Worm (Caenorhabditis elegans) whole organism, L2 larva: ENCODE results near the gene Y16E11A.4.
"Not testable (repeated sequence)": the region's sequence is repeated elsewhere in the genome, so short reads cannot be mapped to it uniquely, and the experiment has no call there.

Source experiments
- F13H6.1 ChIP-seq: sonication (generic microtip); optimal IDR thresholded peaks from 2 replicates; lab custom pipeline; 2016; ENCODE audit warnings: missing genetic modification characterization, missing compliant biosample characterization
- R02D3.7 ChIP-seq: fragments of 150-350 bp; optimal IDR thresholded peaks from 2 replicates; lab custom pipeline; 2014; ENCODE audit warnings: missing biosample characterization, missing genetic modification characterization
- Y55F3AM.14 ChIP-seq: fragments of 200-800 bp; sonication (Bioruptor generic); optimal IDR thresholded peaks from 2 replicates; lab custom pipeline; 2018; ENCODE audit warnings: mild to moderate bottlenecking, missing genetic modification characterization, missing compliant biosample characterization
- ZK546.5 ChIP-seq: sonication (generic microtip); optimal IDR thresholded peaks from 2 replicates; lab custom pipeline; 2017; ENCODE audit warnings: missing biosample characterization, missing genetic modification characterization
- alr-1 ChIP-seq: fragments of 150-350 bp; optimal IDR thresholded peaks from 2 replicates; lab custom pipeline; 2014; ENCODE audit warnings: missing biosample characterization, missing genetic modification characterization
- aly-2 ChIP-seq: fragments of 150-350 bp; optimal IDR thresholded peaks from 2 replicates; lab custom pipeline; 2014; ENCODE audit warnings: missing biosample characterization, missing genetic modification characterization
- blmp-1 ChIP-seq: sonication (generic microtip); optimal IDR thresholded peaks from 2 replicates; lab custom pipeline; 2017; ENCODE audit warnings: missing genetic modification characterization, mild to moderate bottlenecking, missing compliant biosample characterization, antibody characterized with exemption, moderate library complexity; ENCODE audit not compliant: insufficient read depth
- crh-2 ChIP-seq: sonication (generic microtip); optimal IDR thresholded peaks from 2 replicates; lab custom pipeline; 2017; ENCODE audit warnings: missing biosample characterization, missing genetic modification characterization
- dmd-4 ChIP-seq: sonication (generic microtip); optimal IDR thresholded peaks from 2 replicates; lab custom pipeline; 2017; ENCODE audit warnings: missing biosample characterization, missing genetic modification characterization
- egl-27 ChIP-seq: sonication (generic microtip); optimal IDR thresholded peaks from 3 replicates; lab custom pipeline; 2017; ENCODE audit warnings: missing biosample characterization, missing genetic modification reagents, missing genetic modification characterization
- elt-1 ChIP-seq: fragments of 150-350 bp; optimal IDR thresholded peaks from 2 replicates; lab custom pipeline; 2014; ENCODE audit warnings: missing biosample characterization, missing genetic modification characterization
- elt-3 ChIP-seq: sonication (generic microtip); optimal IDR thresholded peaks from 2 replicates; lab custom pipeline; 2017; ENCODE audit warnings: missing biosample characterization, missing genetic modification characterization
- fos-1 ChIP-seq: fragments of 150-350 bp; optimal IDR thresholded peaks from 2 replicates; lab custom pipeline; 2014; ENCODE audit warnings: missing biosample characterization, missing genetic modification characterization
- gmeb-1 ChIP-seq: fragments of 150-350 bp; optimal IDR thresholded peaks from 2 replicates; lab custom pipeline; 2014; ENCODE audit warnings: missing biosample characterization, missing genetic modification characterization
- lin-13 ChIP-seq: fragments of 150-350 bp; optimal IDR thresholded peaks from 2 replicates; lab custom pipeline; 2014; ENCODE audit warnings: missing biosample characterization, missing genetic modification reagents, missing genetic modification characterization
- lin-39 ChIP-seq: fragments of 150-350 bp; optimal IDR thresholded peaks from 2 replicates; lab custom pipeline; 2014; ENCODE audit warnings: missing biosample characterization, missing genetic modification reagents, missing genetic modification characterization
- lsy-2 ChIP-seq, 2 experiments: fragments of 150-350 bp in 1 of 2; sonication (generic microtip) in 1 of 2; optimal IDR thresholded peaks; 2 replicates each; lab custom pipeline; 2014 to 2017; ENCODE audit warnings: missing biosample characterization in 2 of 2, missing genetic modification characterization in 2 of 2
- mab-5 ChIP-seq: fragments of 150-350 bp; optimal IDR thresholded peaks from 2 replicates; lab custom pipeline; 2014; ENCODE audit warnings: missing biosample characterization, missing genetic modification characterization
- mbf-1 ChIP-seq: sonication (generic microtip); optimal IDR thresholded peaks from 2 replicates; lab custom pipeline; 2017; ENCODE audit warnings: missing biosample characterization, missing genetic modification characterization
- mdl-1 ChIP-seq, 2 experiments: fragments of 150-350 bp in 1 of 2; sonication (generic microtip) in 1 of 2; optimal IDR thresholded peaks; 2 replicates each; lab custom pipeline; 2017; ENCODE audit warnings: missing biosample characterization in 2 of 2, missing genetic modification characterization in 2 of 2
- nhr-10 ChIP-seq: sonication (generic microtip); optimal IDR thresholded peaks from 2 replicates; lab custom pipeline; 2017; ENCODE audit warnings: missing biosample characterization, missing genetic modification characterization
- nhr-11 ChIP-seq: fragments of 150-350 bp; optimal IDR thresholded peaks from 2 replicates; lab custom pipeline; 2014; ENCODE audit warnings: missing biosample characterization, missing genetic modification characterization
- nhr-129 ChIP-seq: fragments of 150-350 bp; optimal IDR thresholded peaks from 2 replicates; lab custom pipeline; 2014; ENCODE audit warnings: missing biosample characterization, missing genetic modification characterization
- nhr-237 ChIP-seq: fragments of 150-350 bp; optimal IDR thresholded peaks from 2 replicates; lab custom pipeline; 2014; ENCODE audit warnings: missing biosample characterization, missing genetic modification characterization
- nhr-25 ChIP-seq: fragments of 150-350 bp; sonication (generic microtip); optimal IDR thresholded peaks from 3 replicates; lab custom pipeline; 2014; ENCODE audit warnings: missing biosample characterization, missing genetic modification characterization
- nhr-77 ChIP-seq: fragments of 150-350 bp; optimal IDR thresholded peaks from 2 replicates; lab custom pipeline; 2014; ENCODE audit warnings: missing biosample characterization, missing genetic modification characterization
- peb-1 ChIP-seq: fragments of 150-350 bp; optimal IDR thresholded peaks from 2 replicates; lab custom pipeline; 2014; ENCODE audit warnings: missing biosample characterization, missing genetic modification characterization
- sem-4 ChIP-seq: fragments of 150-350 bp; optimal IDR thresholded peaks from 2 replicates; lab custom pipeline; 2014; ENCODE audit warnings: missing biosample characterization, missing genetic modification reagents, missing genetic modification characterization
- skn-1 ChIP-seq: sonication (generic microtip); optimal IDR thresholded peaks from 2 replicates; lab custom pipeline; 2017; ENCODE audit warnings: missing biosample characterization, missing genetic modification characterization
- sma-3 ChIP-seq: sonication (generic microtip); optimal IDR thresholded peaks from 2 replicates; lab custom pipeline; 2016; ENCODE audit warnings: missing genetic modification reagents, missing genetic modification characterization, missing compliant biosample characterization
- sma-9 ChIP-seq, 2 experiments: fragments of 150-350 bp in 1 of 2; sonication (generic microtip) in 1 of 2; optimal IDR thresholded peaks; 2 replicates each; lab custom pipeline; 2014 to 2016; ENCODE audit warnings: missing genetic modification characterization in 2 of 2, mild to moderate bottlenecking in 1 of 2, missing biosample characterization in 1 of 2, missing compliant biosample characterization in 1 of 2, missing genetic modification reagents in 1 of 2, moderate library complexity in 1 of 2
- unc-39 ChIP-seq: fragments of 150-350 bp; optimal IDR thresholded peaks from 2 replicates; lab custom pipeline; 2014; ENCODE audit warnings: missing biosample characterization, missing genetic modification characterization
- unc-55 ChIP-seq: fragments of 150-350 bp; sonication (generic microtip); optimal IDR thresholded peaks from 3 replicates; lab custom pipeline; 2014; ENCODE audit warnings: missing biosample characterization, missing genetic modification reagents, missing genetic modification characterization
- unc-62 ChIP-seq: fragments of 150-350 bp; optimal IDR thresholded peaks from 2 replicates; lab custom pipeline; 2014; ENCODE audit warnings: missing biosample characterization, missing genetic modification reagents, missing genetic modification characterization
- zag-1 ChIP-seq: fragments of 150-350 bp; optimal IDR thresholded peaks from 2 replicates; lab custom pipeline; 2014; ENCODE audit warnings: missing biosample characterization, missing genetic modification characterization
- ztf-1 ChIP-seq: fragments of 200-800 bp; sonication (Bioruptor generic); conservative IDR thresholded peaks from 2 replicates; pipeline ENCODE4 v1.3.6; 2022; ENCODE audit warnings: missing genetic modification characterization, missing compliant biosample characterization
- ztf-4 ChIP-seq: fragments of 150-350 bp; optimal IDR thresholded peaks from 2 replicates; lab custom pipeline; 2014; ENCODE audit warnings: missing biosample characterization, missing genetic modification characterization

Gene Y16E11A.4

ce11 chrII:1949119-1949518 lies 38.0 kb upstream of the Y16E11A.4 start:
- no peak for TF ChIP-seq unc-39 (tag; lab: Kevin White, UChicago)
- TF ChIP-seq sma-9 (GFP tag; optimal IDR thresholded peaks at IDR 0.05; lab: Kevin White, UChicago): peak; percentile 72
- no peak for TF ChIP-seq sma-9 (tag; optimal IDR thresholded peaks at IDR 0.05; lab: Kevin White, UChicago)
- peak; percentile 12 for TF ChIP-seq crh-2
- TF ChIP-seq sma-3 (GFP tag; lab: Kevin White, UChicago): peak; percentile 10
- peak; percentile 9 for TF ChIP-seq egl-27 (tag; lab: Kevin White, UChicago)
- TF ChIP-seq lin-13 (GFP tag; lab: Kevin White, UChicago): no peak
- no peak for TF ChIP-seq unc-55
- TF ChIP-seq fos-1 (tag; lab: Kevin White, UChicago): peak; percentile 86

- not testable (repeated sequence) for TF ChIP-seq elt-1 (tag; lab: Kevin White, UChicago); ztf-1 (GFP tag; lab: Robert Waterston, UW); lsy-2 (tag; optimal IDR thresholded peaks at IDR 0.05; lab: Kevin White, UChicago)
Observed at ce11 chrII:1955568-1955967, 31.5 kb upstream of the Y16E11A.4 start, which contains the start of gene math-49. TSS of gene math-49 (minus strand) at chrII:1955668.

- TF ChIP-seq sma-3 (GFP tag; lab: Kevin White, UChicago): no peak
- no peak for TF ChIP-seq F13H6.1 (tag; lab: Kevin White, UChicago)
- no peak for TF ChIP-seq ztf-4 (tag; lab: Kevin White, UChicago)
- TF ChIP-seq egl-27 (tag; lab: Kevin White, UChicago): no peak
- no peak for TF ChIP-seq mab-5 (tag; lab: Kevin White, UChicago)
- TF ChIP-seq blmp-1 (tag; lab: Kevin White, UChicago): no peak
- TF ChIP-seq elt-3 (tag; lab: Kevin White, UChicago): no peak
- TF ChIP-seq gmeb-1 (tag; lab: Kevin White, UChicago): no peak
- no peak for TF ChIP-seq aly-2 (tag; lab: Kevin White, UChicago)
- no peak for TF ChIP-seq nhr-10 (tag; lab: Kevin White, UChicago)
- no peak for TF ChIP-seq nhr-237 (tag; lab: Kevin White, UChicago)
- no peak for TF ChIP-seq nhr-11
- TF ChIP-seq alr-1 (tag; lab: Kevin White, UChicago): no peak
- no peak for TF ChIP-seq sem-4 (tag; lab: Kevin White, UChicago)
- no peak for TF ChIP-seq R02D3.7 (tag; lab: Kevin White, UChicago)
- TF ChIP-seq skn-1 (tag; lab: Kevin White, UChicago): no peak
- TF ChIP-seq dmd-4 (tag; lab: Kevin White, UChicago): no peak
- no peak for TF ChIP-seq mbf-1 (tag; lab: Kevin White, UChicago)
- TF ChIP-seq nhr-25: no peak
- TF ChIP-seq, all 48 proteins: peak for 0
Observed at ce11 chrII:1989010-1989409, 1.9 kb downstream of the Y16E11A.4 start, which contains the start of gene math-44. TSS of gene math-44 (plus strand) at chrII:1989310.

- no peak for TF ChIP-seq nhr-10 (tag; lab: Kevin White, UChicago)
- TF ChIP-seq mdl-1 (tag; optimal IDR thresholded peaks at IDR 0.05; lab: Kevin White, UChicago): no peak
- TF ChIP-seq zag-1 (tag; lab: Kevin White, UChicago): no peak
- TF ChIP-seq nhr-129: no peak
- TF ChIP-seq nhr-237 (tag; lab: Kevin White, UChicago): no peak
- TF ChIP-seq nhr-77: no peak
- TF ChIP-seq skn-1 (tag; lab: Kevin White, UChicago): no peak
- no peak for TF ChIP-seq mab-5 (tag; lab: Kevin White, UChicago)
- no peak for TF ChIP-seq nhr-25
- TF ChIP-seq ztf-1 (GFP tag; lab: Robert Waterston, UW): no peak
- no peak for TF ChIP-seq lin-39 (tag; lab: Kevin White, UChicago)
- no peak for TF ChIP-seq peb-1 (tag; lab: Kevin White, UChicago)
- no peak for TF ChIP-seq unc-62 (GFP tag; lab: Kevin White, UChicago)
- no peak for TF ChIP-seq dmd-4 (tag; lab: Kevin White, UChicago)
- no peak for TF ChIP-seq mbf-1 (tag; lab: Kevin White, UChicago)
- no peak for TF ChIP-seq sma-9 (GFP tag; optimal IDR thresholded peaks at IDR 0.05; lab: Kevin White, UChicago)
- TF ChIP-seq sma-9 (tag; optimal IDR thresholded peaks at IDR 0.05; lab: Kevin White, UChicago): no peak
- no peak for TF ChIP-seq Y55F3AM.14 (GFP tag; lab: Kevin White, UChicago)
- TF ChIP-seq ZK546.5: no peak
Observed at ce11 chrII:1993738-1994137, 6.7 kb downstream of the Y16E11A.4 start, which contains the start of gene math-21. TSS of gene math-21 (plus strand) at chrII:1994038.
